Worm (Caenorhabditis elegans) whole organism, L4 larva: Measurements from ENCODE around the gene gphr-2.

Experiments
- D1046.2 ChIP-seq: fragments of 200-800 bp; sonication (Bioruptor generic); IDR thresholded peaks from 2 replicates; pipeline ENCODE4 v1.3.6; 2022; ENCODE audit warnings: missing genetic modification characterization, missing compliant biosample characterization
- F10B5.3 ChIP-seq: sonication (generic microtip); optimal IDR thresholded peaks from 2 replicates; lab custom pipeline; 2016; ENCODE audit warnings: mild to moderate bottlenecking, missing genetic modification characterization, missing compliant biosample characterization
- R02D3.7 ChIP-seq: fragments of 150-350 bp; sonication (generic microtip); optimal IDR thresholded peaks from 3 replicates; lab custom pipeline; 2014; ENCODE audit warnings: missing biosample characterization, missing genetic modification characterization
- Y48G9A.11 ChIP-seq: fragments of 200-800 bp; sonication (Bioruptor generic); IDR thresholded peaks from 2 replicates; pipeline ENCODE4 v1.3.6; 2022; ENCODE audit warnings: missing genetic modification reagents, missing genetic modification characterization, missing compliant biosample characterization
- ama-1 ChIP-seq: fragments of 150-350 bp; optimal IDR thresholded peaks from 2 replicates; lab custom pipeline; 2014; ENCODE audit warnings: inconsistent platforms, mixed read lengths
- ceh-28 ChIP-seq: fragments of 150-350 bp; optimal IDR thresholded peaks from 2 replicates; lab custom pipeline; 2014; ENCODE audit warnings: missing biosample characterization, missing genetic modification reagents, missing genetic modification characterization
- dpl-1 ChIP-seq: fragments of 150-350 bp; optimal IDR thresholded peaks from 2 replicates; lab custom pipeline; 2014; ENCODE audit warnings: missing biosample characterization, missing genetic modification reagents, missing genetic modification characterization
- hlh-11 ChIP-seq: fragments of 200-800 bp; sonication (Bioruptor generic); optimal IDR thresholded peaks from 2 replicates; lab custom pipeline; 2018; ENCODE audit warnings: mild to moderate bottlenecking, missing genetic modification characterization, missing compliant biosample characterization
- nhr-102 ChIP-seq: sonication (generic microtip); optimal IDR thresholded peaks from 2 replicates; lab custom pipeline; 2016; ENCODE audit warnings: mild to moderate bottlenecking, missing genetic modification characterization, moderate library complexity, missing compliant biosample characterization
- nhr-28 ChIP-seq: fragments of 150-350 bp; optimal IDR thresholded peaks from 2 replicates; lab custom pipeline; 2014; ENCODE audit warnings: missing biosample characterization, missing genetic modification characterization
- rbr-2 ChIP-seq: sonication (generic microtip); optimal IDR thresholded peaks from 2 replicates; lab custom pipeline; 2016; ENCODE audit warnings: missing genotype, missing genetic modification characterization, missing compliant biosample characterization
- ztf-11 ChIP-seq: fragments of 150-350 bp; optimal IDR thresholded peaks from 2 replicates; lab custom pipeline; 2014; ENCODE audit warnings: missing biosample characterization, missing genetic modification characterization

- no peak for TF ChIP-seq ama-1 (lab: Kevin White, UChicago)
- TF ChIP-seq nhr-28, result no peak
- TF ChIP-seq R02D3.7, result no peak
- TF ChIP-seq D1046.2 (GFP tag; lab: Robert Waterston, UW), result no peak
- TF ChIP-seq rbr-2 (tag; lab: Kevin White, UChicago), result no peak
- no peak for TF ChIP-seq Y48G9A.11 (GFP tag; lab: Robert Waterston, UW)
- TF ChIP-seq nhr-102, result no peak
- no peak for TF ChIP-seq ceh-28 (tag; lab: Kevin White, UChicago)
- TF ChIP-seq hlh-11 (tag; lab: Kevin White, UChicago), result peak; percentile 29
- TF ChIP-seq ztf-11, result no peak
- no peak for TF ChIP-seq F10B5.3 (tag; lab: Kevin White, UChicago)
- TF ChIP-seq dpl-1, result no peak
Observed at ce11 chrX:14292632-14293031, 14.9 kb downstream of the gphr-2 start.
